Worm (Caenorhabditis elegans): Measurements from ENCODE around the gene C38C5.1.

ce11 chrX:5591830-5592229 is 34.0 kb downstream of the C38C5.1 start:
- TF ChIP-seq nhr-12 (tag; optimal IDR thresholded peaks at IDR 0.05) (no peak), lin-39 (tag; optimal IDR thresholded peaks at IDR 0.05) (no peak), ztf-4 (tag; optimal IDR thresholded peaks at IDR 0.05) (no peak), ama-1 (optimal IDR thresholded peaks at IDR 0.05) (no peak), nhr-11 (tag; optimal IDR thresholded peaks at IDR 0.05) (no peak)
